Fruit fly (Drosophila melanogaster): Measurements from ENCODE around the gene CG11975.

DNA sequence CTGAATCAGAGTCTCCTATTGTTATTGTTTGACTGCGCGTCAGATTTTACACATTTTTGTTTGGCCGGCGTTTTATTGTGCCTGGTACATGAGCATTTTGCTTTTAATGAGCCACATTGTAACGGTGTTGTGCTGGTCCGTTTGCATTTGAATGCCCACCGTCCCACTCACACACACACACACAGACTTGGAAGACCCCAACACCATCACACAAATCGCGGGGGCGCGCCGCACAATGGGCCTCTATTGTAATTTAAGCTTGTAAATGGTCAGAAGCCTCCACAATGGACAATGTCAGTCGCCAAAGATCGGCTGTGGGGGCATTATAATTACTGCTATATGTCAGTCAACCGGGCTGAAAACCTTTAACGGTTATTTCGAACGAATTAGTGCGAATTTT lies 36.7 kb upstream of the CG11975 start:
- TF ChIP-seq Ets98B (GFP tag; IDR thresholded peaks at IDR 0.05) (no peak), Pif1B (GFP tag; optimal IDR thresholded peaks at IDR 0.05) (no peak), CG13204 (GFP tag; optimal IDR thresholded peaks at IDR 0.05) (no peak), CG8301 (tag; optimal IDR thresholded peaks at IDR 0.05) (no peak)
